Fruit fly (Drosophila melanogaster): ENCODE measurements around the gene CG45064.

CG45064 gene

DNA sequence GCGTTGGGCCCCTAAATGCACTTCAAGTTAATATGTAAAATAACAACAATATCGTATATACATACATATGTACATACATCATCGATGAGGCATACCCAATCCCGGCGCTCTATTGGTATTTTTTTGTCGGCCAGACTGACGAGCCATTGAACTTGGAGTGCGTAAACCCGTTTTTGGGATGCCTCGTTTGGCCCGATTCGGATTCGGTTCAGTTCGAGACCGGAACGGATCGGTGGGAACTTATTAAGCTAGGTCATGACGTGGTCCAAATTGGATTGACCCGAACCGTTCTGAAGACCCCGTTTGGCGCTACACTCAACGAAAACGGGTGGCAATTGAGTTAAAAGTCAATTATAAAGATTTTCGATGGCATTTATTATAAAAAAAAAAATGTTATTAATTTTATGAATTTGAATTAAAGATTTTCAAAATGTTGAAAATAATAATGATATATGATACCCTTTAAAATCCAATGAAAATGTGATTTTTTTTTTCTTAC, 36.2 kb downstream of the CG45064 start (continued):
- TF ChIP-seq wek (GFP tag; optimal IDR thresholded peaks at IDR 0.05) (no peak), CG4854 (GFP tag; optimal IDR thresholded peaks at IDR 0.05) (no peak), HLH3B (GFP tag; IDR thresholded peaks at IDR 0.05) (no peak), grn (GFP tag; optimal IDR thresholded peaks at IDR 0.05) (no peak), CG7745 (tag; optimal IDR thresholded peaks at IDR 0.05) (no peak), bsh (GFP tag; optimal IDR thresholded peaks at IDR 0.05) (peak in 1 of 2 experiments; percentile 59), otp (GFP tag; IDR thresholded peaks at IDR 0.05) (no peak), CG8388 (GFP tag; optimal IDR thresholded peaks at IDR 0.05) (peak; percentile 26), jumu (GFP tag; optimal IDR thresholded peaks at IDR 0.05) (no peak), phol (tag; optimal IDR thresholded peaks at IDR 0.05) (peak; percentile 39), CG6791 (GFP tag; IDR thresholded peaks at IDR 0.05; ENCODE audit: partially characterized antibody) (no peak), ind (GFP tag; optimal IDR thresholded peaks at IDR 0.05) (no peak), Blimp-1 (GFP tag; optimal IDR thresholded peaks at IDR 0.05) (peak; percentile 54), CG4730 (GFP tag; IDR thresholded peaks at IDR 0.05) (no peak), zfh1 (GFP tag; IDR thresholded peaks at IDR 0.05) (no peak), CG34224 (GFP tag; IDR thresholded peaks at IDR 0.05; ENCODE audit: partially characterized antibody) (no peak), wdn (GFP tag; IDR thresholded peaks at IDR 0.05) (no peak), B-H2 (GFP tag; optimal IDR thresholded peaks at IDR 0.05) (no peak), CG31441 (GFP tag; IDR thresholded peaks at IDR 0.05) (peak; percentile 38; the same call in 1 of the 2 replicates), dan (GFP tag; IDR thresholded peaks at IDR 0.05) (no peak), CG7372 (GFP tag; IDR thresholded peaks at IDR 0.05) (no peak), CG12769 (tag; optimal IDR thresholded peaks at IDR 0.05) (peak; percentile 69), schlank (tag; optimal IDR thresholded peaks at IDR 0.05) (no peak), lov (optimal IDR thresholded peaks at IDR 0.05) (no peak), lov (GFP tag; IDR thresholded peaks at IDR 0.05) (no peak), CG13624 (GFP tag; optimal IDR thresholded peaks at IDR 0.05) (no peak), CG13296 (GFP tag; optimal IDR thresholded peaks at IDR 0.05) (no peak), CG13424 (tag; optimal IDR thresholded peaks at IDR 0.05) (peak; percentile 38), MESR4 (GFP tag; optimal IDR thresholded peaks at IDR 0.05) (no peak), repo (GFP tag; optimal IDR thresholded peaks at IDR 0.05) (no peak), sqz (GFP tag; optimal IDR thresholded peaks at IDR 0.05) (no peak), CG9727 (GFP tag; optimal IDR thresholded peaks at IDR 0.05) (no peak), CG12942 (GFP tag; optimal IDR thresholded peaks at IDR 0.05) (no peak), rib (GFP tag; IDR thresholded peaks at IDR 0.05) (no peak), CG13123 (GFP tag; optimal IDR thresholded peaks at IDR 0.05) (no peak), CG17361 (GFP tag; IDR thresholded peaks at IDR 0.05) (0 out of 3 replicates have a peak, but pooled peaks have one; percentile 28), CG30403 (GFP tag; optimal IDR thresholded peaks at IDR 0.05) (peak; percentile 24), CG15696 (tag; optimal IDR thresholded peaks at IDR 0.05) (no peak), crp (GFP tag; optimal IDR thresholded peaks at IDR 0.05) (no peak), Taf1 (GFP tag; IDR thresholded peaks at IDR 0.05) (no peak), Ravus (GFP tag; IDR thresholded peaks at IDR 0.05) (no peak), CG7556 (GFP tag; optimal IDR thresholded peaks at IDR 0.05) (peak; percentile 8), Fer2 (tag; optimal IDR thresholded peaks at IDR 0.05) (no peak), org-1 (GFP tag; optimal IDR thresholded peaks at IDR 0.05) (no peak), Oli (tag; optimal IDR thresholded peaks at IDR 0.05) (peak; percentile 13), CG11247 (GFP tag; IDR thresholded peaks at IDR 0.05) (no peak), hb (GFP tag; IDR thresholded peaks at IDR 0.05; ENCODE audit: partially characterized antibody) (no peak), pb (GFP tag; optimal IDR thresholded peaks at IDR 0.05) (no peak), CG17186 (GFP tag; optimal IDR thresholded peaks at IDR 0.05) (no peak), dimm (GFP tag; IDR thresholded peaks at IDR 0.05) (no peak), ftz-f1 (GFP tag; optimal IDR thresholded peaks at IDR 0.05) (no peak)
